Worm (Caenorhabditis elegans) whole organism, mixed stage, embryonic: Measurements from ENCODE around the gene asp-12.

ENCODE experiments used
- M03D4.4 ChIP-seq: sonication (generic microtip); optimal IDR thresholded peaks from 2 replicates; lab custom pipeline; 2017; ENCODE audit warnings: mild to moderate bottlenecking, missing genetic modification characterization, missing compliant biosample characterization
- bed-3 ChIP-seq: fragments of 200-800 bp; sonication (Bioruptor generic); optimal IDR thresholded peaks from 3 replicates; lab custom pipeline; 2018; ENCODE audit warnings: mild to moderate bottlenecking, missing genetic modification characterization, moderate library complexity, missing compliant biosample characterization
- blmp-1 ChIP-seq: fragments of 150-350 bp; optimal IDR thresholded peaks from 2 replicates; lab custom pipeline; 2014; ENCODE audit warnings: missing biosample characterization, missing genetic modification characterization
- ceh-39 ChIP-seq: fragments of 150-350 bp; optimal IDR thresholded peaks from 2 replicates; lab custom pipeline; 2014; ENCODE audit warnings: missing biosample characterization, missing genetic modification characterization
- ceh-43 ChIP-seq: fragments of 200-800 bp; sonication (Bioruptor generic); optimal IDR thresholded peaks from 2 replicates; lab custom pipeline; 2018; ENCODE audit warnings: mild to moderate bottlenecking, missing genetic modification characterization, moderate library complexity, missing compliant biosample characterization
- ceh-83 ChIP-seq: fragments of 200-800 bp; sonication (Bioruptor generic); optimal IDR thresholded peaks from 2 replicates; lab custom pipeline; 2018; ENCODE audit warnings: mild to moderate bottlenecking, missing genetic modification characterization, missing compliant biosample characterization
- ces-1 ChIP-seq: fragments of 150-350 bp; optimal IDR thresholded peaks from 2 replicates; lab custom pipeline; 2014; ENCODE audit warnings: missing biosample characterization, missing genetic modification reagents, missing genetic modification characterization
- cnd-1 ChIP-seq: fragments of 200-800 bp; sonication (Bioruptor generic); optimal IDR thresholded peaks from 2 replicates; lab custom pipeline; 2018; ENCODE audit warnings: mild to moderate bottlenecking, missing genetic modification characterization, missing compliant biosample characterization
- drap-1 ChIP-seq: fragments of 200-800 bp; sonication (Bioruptor generic); optimal IDR thresholded peaks from 3 replicates; lab custom pipeline; 2018; ENCODE audit warnings: mild to moderate bottlenecking, missing genetic modification characterization, missing compliant biosample characterization
- elt-1 ChIP-seq: sonication (generic microtip); optimal IDR thresholded peaks from 2 replicates; lab custom pipeline; 2017; ENCODE audit warnings: missing genetic modification characterization, mild to moderate bottlenecking, missing compliant biosample characterization, antibody characterized with exemption, moderate library complexity, borderline replicate concordance; ENCODE audit not compliant: insufficient read depth
- elt-3 ChIP-seq: fragments of 150-350 bp; optimal IDR thresholded peaks from 2 replicates; lab custom pipeline; 2014; ENCODE audit warnings: missing biosample characterization, missing genetic modification characterization
- flh-1 ChIP-seq: fragments of 200-800 bp; sonication (Bioruptor generic); optimal IDR thresholded peaks from 2 replicates; lab custom pipeline; 2018; ENCODE audit warnings: mild to moderate bottlenecking, missing genetic modification characterization, moderate library complexity, missing compliant biosample characterization
- ham-2 ChIP-seq: fragments of 200-800 bp; sonication (Bioruptor generic); optimal IDR thresholded peaks from 2 replicates; lab custom pipeline; 2018; ENCODE audit warnings: mild to moderate bottlenecking, missing genetic modification characterization, missing compliant biosample characterization
- hlh-1 ChIP-seq: fragments of 150-350 bp; optimal IDR thresholded peaks from 2 replicates; lab custom pipeline; 2014; ENCODE audit warnings: missing biosample characterization, missing genetic modification reagents, missing genetic modification characterization
- lin-13 ChIP-seq: fragments of 150-350 bp; optimal IDR thresholded peaks from 2 replicates; lab custom pipeline; 2014; ENCODE audit warnings: missing biosample characterization, missing genetic modification characterization
- lin-32 ChIP-seq: fragments of 200-800 bp; sonication (Bioruptor generic); optimal IDR thresholded peaks from 2 replicates; lab custom pipeline; 2018; ENCODE audit warnings: mild to moderate bottlenecking, missing genetic modification characterization, missing compliant biosample characterization
- lsy-2 ChIP-seq: fragments of 150-350 bp; optimal IDR thresholded peaks from 2 replicates; lab custom pipeline; 2014; ENCODE audit warnings: missing biosample characterization, missing genetic modification characterization
- mab-5 ChIP-seq: fragments of 150-350 bp; optimal IDR thresholded peaks from 2 replicates; lab custom pipeline; 2014; ENCODE audit warnings: missing biosample characterization, missing genetic modification characterization
- mep-1 ChIP-seq: fragments of 150-350 bp; optimal IDR thresholded peaks from 2 replicates; lab custom pipeline; 2017; ENCODE audit warnings: missing biosample characterization, missing genetic modification reagents, missing genetic modification characterization, inconsistent platforms
- nhr-12 ChIP-seq: fragments of 150-350 bp; optimal IDR thresholded peaks from 2 replicates; lab custom pipeline; 2014; ENCODE audit warnings: missing biosample characterization, missing genetic modification characterization
- nhr-2 ChIP-seq: fragments of 150-350 bp; optimal IDR thresholded peaks from 2 replicates; lab custom pipeline; 2014; ENCODE audit warnings: missing biosample characterization, missing genetic modification characterization
- nhr-237 ChIP-seq: fragments of 150-350 bp; optimal IDR thresholded peaks from 2 replicates; lab custom pipeline; 2014; ENCODE audit warnings: missing biosample characterization, missing genetic modification characterization
- nhr-28 ChIP-seq: fragments of 150-350 bp; optimal IDR thresholded peaks from 2 replicates; lab custom pipeline; 2014; ENCODE audit warnings: missing biosample characterization, missing genetic modification characterization
- nhr-76 ChIP-seq: sonication (generic microtip); optimal IDR thresholded peaks from 2 replicates; lab custom pipeline; 2017; ENCODE audit warnings: missing biosample characterization, missing genetic modification characterization
- pha-4 ChIP-seq: fragments of 150-350 bp; optimal IDR thresholded peaks from 2 replicates; lab custom pipeline; 2018; ENCODE audit warnings: missing biosample characterization, missing genetic modification reagents, missing genetic modification characterization
- sem-2 ChIP-seq: fragments of 200-800 bp; sonication (Bioruptor generic); optimal IDR thresholded peaks from 2 replicates; lab custom pipeline; 2018; ENCODE audit warnings: mild to moderate bottlenecking, missing genetic modification characterization, missing compliant biosample characterization
- sptf-1 ChIP-seq: sonication (generic microtip); optimal IDR thresholded peaks from 2 replicates; lab custom pipeline; 2017; ENCODE audit warnings: mild to moderate bottlenecking, missing genetic modification characterization, moderate library complexity, missing compliant biosample characterization
- tbx-8 ChIP-seq: fragments of 200-800 bp; sonication (Bioruptor generic); optimal IDR thresholded peaks from 2 replicates; lab custom pipeline; 2018; ENCODE audit warnings: mild to moderate bottlenecking, missing genetic modification characterization, moderate library complexity, missing compliant biosample characterization
- unc-120 ChIP-seq: sonication (generic microtip); optimal IDR thresholded peaks from 2 replicates; lab custom pipeline; 2017; ENCODE audit warnings: missing genetic modification characterization, missing compliant biosample characterization; ENCODE audit not compliant: poor library complexity, severe bottlenecking
- unc-39 ChIP-seq: fragments of 150-350 bp; optimal IDR thresholded peaks from 2 replicates; lab custom pipeline; 2014; ENCODE audit warnings: missing biosample characterization, missing genetic modification characterization
- unc-62 ChIP-seq: fragments of 150-350 bp; optimal IDR thresholded peaks from 2 replicates; lab custom pipeline; 2014; ENCODE audit warnings: missing biosample characterization, missing genetic modification reagents, missing genetic modification characterization
- zip-8 ChIP-seq: fragments of 150-350 bp; optimal IDR thresholded peaks from 2 replicates; lab custom pipeline; 2014; ENCODE audit warnings: missing biosample characterization, missing genetic modification characterization

The asp-12 gene

ce11 chrV:8284800-8285199, 15.8 kb downstream of the asp-12 start, which contains the start of gene slc-17.5:
Gene slc-17.5, minus strand, starts transcription at chrV:8284900.
- TF ChIP-seq elt-3 = no peak
- TF ChIP-seq ceh-43 (GFP tag; lab: Kevin White, UChicago) = no peak
- TF ChIP-seq hlh-1 (tag; lab: Kevin White, UChicago) = no peak
- no peak for TF ChIP-seq nhr-28
- TF ChIP-seq nhr-2 = no peak
- no peak for TF ChIP-seq cnd-1 (tag; lab: Kevin White, UChicago)
- no peak for TF ChIP-seq tbx-8
- no peak for TF ChIP-seq unc-120 (tag; lab: Kevin White, UChicago)
- no peak for TF ChIP-seq lsy-2
- no peak for TF ChIP-seq bed-3 (GFP tag; lab: Kevin White, UChicago)
- TF ChIP-seq unc-39 (tag; lab: Kevin White, UChicago) = no peak
- no peak for TF ChIP-seq pha-4 (tag; lab: Kevin White, UChicago)
- TF ChIP-seq elt-1 (tag; lab: Kevin White, UChicago) = no peak
- TF ChIP-seq ces-1 = no peak

DNA sequence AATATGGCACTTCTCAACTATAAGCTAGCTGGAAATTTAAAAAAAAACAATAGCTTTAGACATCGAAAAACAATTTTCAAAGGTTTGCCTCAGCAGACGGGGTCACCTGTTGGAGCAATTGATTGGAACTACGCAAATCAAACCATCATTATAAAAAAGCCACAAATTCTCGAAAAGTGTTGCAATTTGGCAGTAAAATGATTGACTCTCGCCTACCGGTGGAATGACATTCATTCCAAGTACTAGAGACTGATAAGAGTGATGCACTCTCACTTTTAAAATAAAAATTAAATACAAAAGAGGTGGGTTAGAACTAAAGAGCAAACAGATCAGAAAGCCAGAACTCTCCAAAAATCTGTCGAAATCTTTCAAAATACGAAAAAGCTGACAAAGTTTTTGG, 16.4 kb downstream of the asp-12 start:
- no peak for TF ChIP-seq unc-120 (tag; lab: Kevin White, UChicago)
- no peak for TF ChIP-seq elt-1 (tag; lab: Kevin White, UChicago)
- no peak for TF ChIP-seq sem-2 (GFP tag; lab: Kevin White, UChicago)
- TF ChIP-seq, all 35 proteins: peak for 0

DNA sequence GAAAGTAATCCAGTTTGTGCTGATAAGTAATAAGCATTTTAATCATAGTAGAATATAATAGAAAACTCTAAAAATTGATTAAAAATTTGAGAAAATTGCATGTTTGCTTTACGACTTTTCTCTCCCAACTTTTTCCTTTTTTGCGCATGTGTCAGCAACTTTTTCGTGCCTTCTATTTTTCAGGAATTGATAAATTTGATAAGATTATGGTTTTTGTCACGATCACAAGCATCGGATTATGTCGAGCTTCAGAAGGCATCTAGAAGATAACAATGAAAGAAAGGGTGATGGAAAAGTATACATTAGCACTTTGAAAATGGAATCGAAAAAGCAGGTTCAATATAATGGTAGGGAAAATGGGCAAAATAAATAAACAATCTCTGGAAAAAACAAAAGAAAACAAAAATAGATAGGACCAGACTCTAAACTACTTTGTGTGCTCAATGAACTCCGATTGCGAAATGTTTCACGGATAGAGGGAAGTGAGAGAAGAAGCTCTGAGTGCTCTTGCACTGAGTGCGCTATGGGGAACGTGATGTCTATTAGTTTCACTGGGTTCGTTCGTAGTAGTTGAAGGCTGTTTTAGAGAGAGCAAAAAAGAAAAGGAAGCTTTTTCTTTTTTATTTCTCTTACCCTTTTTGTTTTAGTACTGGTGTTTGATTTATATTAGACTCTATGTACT, 19.3 kb downstream of the asp-12 start:
- TF ChIP-seq M03D4.4 (tag; lab: Kevin White, UChicago) (no peak), nhr-12 (tag; lab: Kevin White, UChicago) (no peak), pha-4 (tag; lab: Kevin White, UChicago) (no peak), zip-8 (tag; lab: Kevin White, UChicago) (no peak), sem-2 (GFP tag; lab: Kevin White, UChicago) (no peak), lin-13 (tag; lab: Kevin White, UChicago) (no peak), nhr-76 (no peak), unc-39 (tag; lab: Kevin White, UChicago) (no peak), ceh-39 (tag; lab: Kevin White, UChicago) (no peak), nhr-2 (no peak), hlh-1 (tag; lab: Kevin White, UChicago) (no peak), mab-5 (no peak), cnd-1 (tag; lab: Kevin White, UChicago) (no peak), ham-2 (no peak), ceh-83 (no peak), flh-1 (GFP tag; lab: Kevin White, UChicago) (no peak)

- TF ChIP-seq elt-3 = no peak
- no peak for TF ChIP-seq nhr-12 (tag; lab: Kevin White, UChicago)
- TF ChIP-seq unc-39 (tag; lab: Kevin White, UChicago) = no peak
- no peak for TF ChIP-seq drap-1
- no peak for TF ChIP-seq bed-3 (GFP tag; lab: Kevin White, UChicago)
- TF ChIP-seq lin-13 (tag; lab: Kevin White, UChicago) = no peak
- TF ChIP-seq nhr-28 = no peak
- no peak for TF ChIP-seq hlh-1 (tag; lab: Kevin White, UChicago)
- no peak for TF ChIP-seq zip-8 (tag; lab: Kevin White, UChicago)
- no peak for TF ChIP-seq ceh-43 (GFP tag; lab: Kevin White, UChicago)
- no peak for TF ChIP-seq unc-62 (GFP tag; lab: Kevin White, UChicago)
- no peak for TF ChIP-seq lsy-2
- no peak for TF ChIP-seq nhr-2
- TF ChIP-seq lin-32 (GFP tag; lab: Kevin White, UChicago) = no peak
- TF ChIP-seq sptf-1 = no peak
- no peak for TF ChIP-seq mab-5
- TF ChIP-seq ceh-39 (tag; lab: Kevin White, UChicago) = no peak
- no peak for TF ChIP-seq M03D4.4 (tag; lab: Kevin White, UChicago)
- TF ChIP-seq nhr-237 (tag; lab: Kevin White, UChicago) = no peak
Measured at ce11 chrV:8291764-8292163, 22.8 kb downstream of the asp-12 start, which contains the start of gene srg-33. Gene srg-33, plus strand, starts transcription at chrV:8292064.

DNA sequence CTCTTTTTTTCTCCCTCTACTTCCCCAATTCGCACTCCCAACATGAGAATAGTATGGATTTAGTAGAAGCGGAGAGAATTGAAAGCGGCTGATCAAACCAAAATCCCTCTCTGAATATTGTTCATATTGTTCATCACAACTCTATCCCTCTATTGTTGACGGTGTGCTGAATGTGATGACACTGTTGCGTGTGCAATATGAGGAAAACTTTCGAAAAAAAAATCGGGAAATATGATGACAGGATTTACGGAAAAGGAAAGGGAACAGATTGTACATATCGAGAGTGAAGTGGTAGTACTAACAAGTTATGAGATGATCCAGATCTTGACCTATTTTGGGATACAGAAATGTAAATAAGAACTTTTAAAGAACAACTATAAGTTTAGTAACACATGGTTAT, 26.9 kb downstream of the asp-12 start, which contains the start of gene smex-1:
Gene smex-1 (minus strand): TSS at position 101 of the 400 bp plus-strand sequence.
- TF ChIP-seq unc-120 (tag; lab: Kevin White, UChicago) = no peak
- TF ChIP-seq sptf-1 = no peak
- no peak for TF ChIP-seq nhr-12 (tag; lab: Kevin White, UChicago)
- no peak for TF ChIP-seq tbx-8
- TF ChIP-seq mep-1 = no peak
- no peak for TF ChIP-seq nhr-237 (tag; lab: Kevin White, UChicago)
- TF ChIP-seq elt-1 (tag; lab: Kevin White, UChicago) = no peak
- no peak for TF ChIP-seq lin-13 (tag; lab: Kevin White, UChicago)
- TF ChIP-seq nhr-76 = no peak
- TF ChIP-seq lin-32 (GFP tag; lab: Kevin White, UChicago) = no peak
- no peak for TF ChIP-seq M03D4.4 (tag; lab: Kevin White, UChicago)
- no peak for TF ChIP-seq ces-1
- no peak for TF ChIP-seq blmp-1 (tag; lab: Kevin White, UChicago)
- no peak for TF ChIP-seq cnd-1 (tag; lab: Kevin White, UChicago)
- TF ChIP-seq unc-39 (tag; lab: Kevin White, UChicago) = no peak
- no peak for TF ChIP-seq ham-2
- TF ChIP-seq unc-62 (GFP tag; lab: Kevin White, UChicago) = no peak
